Worm (Caenorhabditis elegans) whole organism, L1 larva: ENCODE data around the gene srv-7.

ENCODE experiments used
- C04F5.9 ChIP-seq: sonication (generic microtip); optimal IDR thresholded peaks from 2 replicates; lab custom pipeline; 2016; ENCODE audit warnings: missing genetic modification characterization, missing compliant biosample characterization
- C16A3.4 ChIP-seq: fragments of 150-350 bp; optimal IDR thresholded peaks from 2 replicates; lab custom pipeline; 2014; ENCODE audit warnings: missing biosample characterization, missing genetic modification characterization
- aha-1 ChIP-seq: fragments of 150-350 bp; optimal IDR thresholded peaks from 2 replicates; lab custom pipeline; 2014; ENCODE audit warnings: missing biosample characterization, missing genetic modification characterization
- alr-1 ChIP-seq: fragments of 200-800 bp; sonication (Bioruptor generic); optimal IDR thresholded peaks from 2 replicates; lab custom pipeline; 2018; ENCODE audit warnings: borderline replicate concordance, mild to moderate bottlenecking, missing genetic modification characterization, missing compliant biosample characterization
- aly-2 ChIP-seq: fragments of 150-350 bp; optimal IDR thresholded peaks from 2 replicates; lab custom pipeline; 2014; ENCODE audit warnings: missing biosample characterization, missing genetic modification characterization
- blmp-1 ChIP-seq: fragments of 150-350 bp; optimal IDR thresholded peaks from 2 replicates; lab custom pipeline; 2014; ENCODE audit warnings: missing biosample characterization, missing genetic modification characterization
- ceh-8 ChIP-seq: fragments of 200-800 bp; sonication (Bioruptor generic); optimal IDR thresholded peaks from 2 replicates; lab custom pipeline; 2018; ENCODE audit warnings: mild to moderate bottlenecking, missing genetic modification characterization, moderate library complexity, missing compliant biosample characterization
- ceh-82 ChIP-seq, 3 experiments: fragments of 150-350 bp in 1 of 3; sonication (generic microtip) in 2 of 3; optimal IDR thresholded peaks; 2 replicates each; lab custom pipeline; 2014 to 2017; ENCODE audit warnings: missing biosample characterization in 3 of 3, missing genetic modification characterization in 3 of 3
- ceh-88 ChIP-seq: fragments of 200-800 bp; sonication (Bioruptor generic); IDR thresholded peaks from 2 replicates; pipeline ENCODE4 v1.3.6; 2022; ENCODE audit warnings: missing genetic modification characterization, missing compliant biosample characterization
- efl-1 ChIP-seq, 4 experiments: fragments of 150-350 bp; optimal IDR thresholded peaks in 3 of 4; peaks in 1 of 4; 1 replicate in 1 of 4; 2 replicates in 3 of 4; lab custom pipeline; 2014; ENCODE audit warnings: missing biosample characterization in 2 of 4, missing genetic modification characterization in 2 of 4, missing genetic modification reagents in 2 of 4
- efl-3 ChIP-seq: fragments of 200-800 bp; sonication (Bioruptor generic); optimal IDR thresholded peaks from 2 replicates; lab custom pipeline; 2018; ENCODE audit warnings: mild to moderate bottlenecking, missing genetic modification characterization, missing compliant biosample characterization
- egl-13 ChIP-seq: sonication (generic microtip); optimal IDR thresholded peaks from 2 replicates; lab custom pipeline; 2016; ENCODE audit warnings: missing genotype, missing genetic modification reagents, missing genetic modification characterization, missing compliant biosample characterization
- elt-3 ChIP-seq, 6 experiments: fragments of 150-350 bp in 1 of 6; sonication (generic microtip); optimal IDR thresholded peaks; 2 replicates each; lab custom pipeline; 2017 to 2018; ENCODE audit warnings: missing biosample characterization in 6 of 6, missing genetic modification characterization in 6 of 6, inconsistent platforms in 1 of 6
- ets-5 ChIP-seq: fragments of 200-800 bp; sonication (Bioruptor generic); IDR thresholded peaks from 2 replicates; pipeline ENCODE4 v1.3.6; 2022; ENCODE audit warnings: missing genetic modification characterization, missing compliant biosample characterization
- fkh-10 ChIP-seq: sonication (generic microtip); optimal IDR thresholded peaks from 2 replicates; lab custom pipeline; 2017; ENCODE audit warnings: missing biosample characterization, missing genetic modification reagents, missing genetic modification characterization
- fkh-4 ChIP-seq: sonication (generic microtip); optimal IDR thresholded peaks from 2 replicates; lab custom pipeline; 2016; ENCODE audit warnings: missing compliant biosample characterization, missing genetic modification characterization, borderline replicate concordance
- fos-1 ChIP-seq: fragments of 150-350 bp; optimal IDR thresholded peaks from 2 replicates; lab custom pipeline; 2014; ENCODE audit warnings: missing biosample characterization, missing genetic modification characterization
- hlh-4 ChIP-seq: sonication (generic microtip); optimal IDR thresholded peaks from 2 replicates; lab custom pipeline; 2016; ENCODE audit warnings: mild to moderate bottlenecking, missing genetic modification characterization, missing compliant biosample characterization
- irx-1 ChIP-seq: sonication (generic microtip); optimal IDR thresholded peaks from 2 replicates; lab custom pipeline; 2016; ENCODE audit warnings: missing genetic modification characterization, missing compliant biosample characterization
- isw-1 ChIP-seq: fragments of 200-800 bp; sonication (Bioruptor generic); IDR thresholded peaks from 2 replicates; pipeline ENCODE4 v1.3.6; 2022; ENCODE audit warnings: missing genetic modification characterization, missing compliant biosample characterization
- jun-1 ChIP-seq: fragments of 150-350 bp; optimal IDR thresholded peaks from 2 replicates; lab custom pipeline; 2014; ENCODE audit warnings: missing biosample characterization, missing genetic modification reagents, missing genetic modification characterization
- lin-15B ChIP-seq: fragments of 150-350 bp; sonication (generic microtip); optimal IDR thresholded peaks from 3 replicates; lab custom pipeline; 2014; ENCODE audit warnings: missing biosample characterization, missing genetic modification characterization
- lin-35 ChIP-seq, 2 experiments: fragments of 150-350 bp; optimal IDR thresholded peaks; 2 replicates each; lab custom pipeline; 2014; ENCODE audit warnings: missing biosample characterization in 2 of 2, missing genetic modification characterization in 2 of 2, missing genetic modification reagents in 2 of 2
- lir-3 ChIP-seq: sonication (generic microtip); optimal IDR thresholded peaks from 2 replicates; lab custom pipeline; 2016; ENCODE audit warnings: mild to moderate bottlenecking, missing genetic modification characterization, moderate library complexity, missing compliant biosample characterization; ENCODE audit not compliant: poor library complexity
- lsy-2 ChIP-seq, 2 experiments: fragments of 150-350 bp; optimal IDR thresholded peaks; 2 replicates each; lab custom pipeline; 2014; ENCODE audit warnings: missing biosample characterization in 2 of 2, missing genetic modification characterization in 2 of 2
- mab-9 ChIP-seq: fragments of 200-800 bp; sonication (Bioruptor generic); IDR thresholded peaks from 2 replicates; pipeline ENCODE4 v1.3.6; 2022; ENCODE audit warnings: missing genetic modification reagents, missing genetic modification characterization, missing compliant biosample characterization
- mdl-1 ChIP-seq, 2 experiments: fragments of 150-350 bp; optimal IDR thresholded peaks; 2 replicates each; lab custom pipeline; 2014 to 2017; ENCODE audit warnings: missing biosample characterization in 2 of 2, missing genetic modification characterization in 2 of 2, inconsistent platforms in 1 of 2
- mef-2 ChIP-seq: fragments of 150-350 bp; optimal IDR thresholded peaks from 2 replicates; lab custom pipeline; 2014; ENCODE audit warnings: missing biosample characterization, missing genetic modification characterization
- mep-1 ChIP-seq: fragments of 150-350 bp; optimal IDR thresholded peaks from 2 replicates; lab custom pipeline; 2014; ENCODE audit warnings: missing biosample characterization, missing genetic modification characterization
- nhr-11 ChIP-seq: fragments of 150-350 bp; optimal IDR thresholded peaks from 2 replicates; lab custom pipeline; 2014; ENCODE audit warnings: missing biosample characterization, missing genetic modification characterization
- nhr-237 ChIP-seq: fragments of 150-350 bp; optimal IDR thresholded peaks from 2 replicates; lab custom pipeline; 2014; ENCODE audit warnings: missing biosample characterization, missing genetic modification characterization
- nhr-28 ChIP-seq: fragments of 150-350 bp; optimal IDR thresholded peaks from 2 replicates; lab custom pipeline; 2014; ENCODE audit warnings: missing biosample characterization, missing genetic modification characterization
- nhr-47 ChIP-seq: sonication (generic microtip); optimal IDR thresholded peaks from 2 replicates; lab custom pipeline; 2016; ENCODE audit warnings: mild to moderate bottlenecking, missing genetic modification characterization, moderate library complexity, missing compliant biosample characterization
- nhr-76 ChIP-seq: sonication (generic microtip); optimal IDR thresholded peaks from 2 replicates; lab custom pipeline; 2017; ENCODE audit warnings: missing biosample characterization, missing genetic modification characterization
- nhr-77 ChIP-seq: fragments of 150-350 bp; optimal IDR thresholded peaks from 2 replicates; lab custom pipeline; 2014; ENCODE audit warnings: missing biosample characterization, missing genetic modification characterization
- nhr-84 ChIP-seq: sonication (generic microtip); optimal IDR thresholded peaks from 2 replicates; lab custom pipeline; 2017; ENCODE audit warnings: missing biosample characterization, missing genetic modification characterization
- nhr-85 ChIP-seq: sonication (generic microtip); peaks from one replicate; lab custom pipeline; 2016; ENCODE audit warnings: missing genetic modification characterization, inconsistent platforms, missing compliant biosample characterization
- nhr-90 ChIP-seq: sonication (generic microtip); optimal IDR thresholded peaks from 2 replicates; lab custom pipeline; 2016; ENCODE audit warnings: mild to moderate bottlenecking, missing genetic modification characterization, missing compliant biosample characterization; ENCODE audit not compliant: poor library complexity
- pag-3 ChIP-seq: sonication (generic microtip); optimal IDR thresholded peaks from 2 replicates; lab custom pipeline; 2017; ENCODE audit warnings: missing genetic modification characterization, mild to moderate bottlenecking, missing compliant biosample characterization, antibody characterized with exemption, borderline replicate concordance; ENCODE audit not compliant: insufficient read depth
- rnt-1 ChIP-seq: sonication (generic microtip); optimal IDR thresholded peaks from 2 replicates; lab custom pipeline; 2016; ENCODE audit warnings: mild to moderate bottlenecking, missing genetic modification characterization, moderate library complexity, missing compliant biosample characterization
- snpc-4 ChIP-seq: fragments of 150-350 bp; optimal IDR thresholded peaks from 2 replicates; lab custom pipeline; 2014; ENCODE audit warnings: missing biosample characterization, missing genetic modification characterization
- snu-23 ChIP-seq: sonication (generic microtip); optimal IDR thresholded peaks from 2 replicates; lab custom pipeline; 2016; ENCODE audit warnings: missing genetic modification characterization, missing compliant biosample characterization
- sptf-1 ChIP-seq: fragments of 150-350 bp; optimal IDR thresholded peaks from 2 replicates; lab custom pipeline; 2014; ENCODE audit warnings: missing biosample characterization, missing genetic modification characterization
- sup-37 ChIP-seq: fragments of 200-800 bp; sonication (Bioruptor generic); optimal IDR thresholded peaks from 2 replicates; lab custom pipeline; 2018; ENCODE audit warnings: mild to moderate bottlenecking, missing genetic modification characterization, missing compliant biosample characterization
- tbx-2 ChIP-seq: sonication (generic microtip); optimal IDR thresholded peaks from 2 replicates; lab custom pipeline; 2016; ENCODE audit warnings: missing genetic modification characterization, missing compliant biosample characterization
- tlp-1 ChIP-seq: fragments of 150-350 bp; optimal IDR thresholded peaks from 2 replicates; lab custom pipeline; 2014; ENCODE audit warnings: missing biosample characterization, missing genetic modification characterization
- unc-130 ChIP-seq: fragments of 150-350 bp; optimal IDR thresholded peaks from 2 replicates; lab custom pipeline; 2017; ENCODE audit warnings: missing biosample characterization, missing genetic modification characterization, inconsistent platforms
- unc-30 ChIP-seq: sonication (generic microtip); optimal IDR thresholded peaks from 2 replicates; lab custom pipeline; 2017; ENCODE audit warnings: missing biosample characterization, missing genetic modification characterization
- unc-86 ChIP-seq: sonication (generic microtip); optimal IDR thresholded peaks from 2 replicates; lab custom pipeline; 2016; ENCODE audit warnings: missing genetic modification characterization, missing compliant biosample characterization
- vab-15 ChIP-seq: sonication (generic microtip); optimal IDR thresholded peaks from 2 replicates; lab custom pipeline; 2017; ENCODE audit warnings: missing genotype, mild to moderate bottlenecking, missing genetic modification characterization, missing compliant biosample characterization
- xbp-1 ChIP-seq: sonication (generic microtip); optimal IDR thresholded peaks from 2 replicates; lab custom pipeline; 2016; ENCODE audit warnings: missing genetic modification characterization, missing compliant biosample characterization
- zag-1 ChIP-seq: fragments of 150-350 bp; optimal IDR thresholded peaks from 2 replicates; lab custom pipeline; 2014; ENCODE audit warnings: missing biosample characterization, missing genetic modification characterization
- zip-4 ChIP-seq: fragments of 200-800 bp; sonication (Bioruptor generic); optimal IDR thresholded peaks from 2 replicates; lab custom pipeline; 2018; ENCODE audit warnings: mild to moderate bottlenecking, missing genetic modification characterization, moderate library complexity, missing compliant biosample characterization
- ztf-4 ChIP-seq: fragments of 150-350 bp; optimal IDR thresholded peaks from 2 replicates; lab custom pipeline; 2014; ENCODE audit warnings: missing biosample characterization, missing genetic modification characterization

srv-7 gene

ce11 chrX:5686065-5686464, 38.3 kb upstream of the srv-7 start, which contains the start of gene set-20 (continued):
- TF ChIP-seq isw-1 (GFP tag; lab: Robert Waterston, UW) = no peak
- no peak for TF ChIP-seq nhr-76 (tag; lab: Kevin White, UChicago)
- TF ChIP-seq pag-3 (tag; lab: Kevin White, UChicago) = no peak
- no peak for TF ChIP-seq aly-2 (tag; lab: Kevin White, UChicago)
- TF ChIP-seq nhr-11 = no peak
- TF ChIP-seq nhr-90 (tag; lab: Kevin White, UChicago) = no peak
- no peak for TF ChIP-seq efl-3
- no peak for TF ChIP-seq mef-2 (tag; lab: Kevin White, UChicago)
- TF ChIP-seq lin-15B (tag; lab: Kevin White, UChicago) = no peak
- TF ChIP-seq nhr-28 (tag; lab: Kevin White, UChicago) = no peak
- no peak for TF ChIP-seq fkh-4 (tag; lab: Kevin White, UChicago)
- TF ChIP-seq lsy-2 (tag; optimal IDR thresholded peaks at IDR 0.05; lab: Kevin White, UChicago) = peak in 1 of 2 experiments; percentile 47
- no peak for TF ChIP-seq hlh-4 (tag; lab: Kevin White, UChicago)
- TF ChIP-seq efl-1 (optimal IDR thresholded peaks at IDR 0.05; lab: Kevin White, UChicago) = peak in 1 of 2 experiments; percentile 17
- no peak for TF ChIP-seq efl-1 (GFP tag; optimal IDR thresholded peaks at IDR 0.05 in 1 of 2; lab: Kevin White, UChicago)
- TF ChIP-seq tlp-1 (tag; lab: Kevin White, UChicago) = no peak
- TF ChIP-seq snu-23 (GFP tag; lab: Kevin White, UChicago) = peak; percentile 84
- no peak for TF ChIP-seq nhr-77 (tag; lab: Kevin White, UChicago)
- TF ChIP-seq snpc-4 (tag; lab: Kevin White, UChicago) = no peak
- no peak for TF ChIP-seq tbx-2
- no peak for TF ChIP-seq ets-5 (GFP tag; lab: Robert Waterston, UW)
- TF ChIP-seq C04F5.9 (tag; lab: Kevin White, UChicago) = no peak
- peak; percentile 10 for TF ChIP-seq egl-13 (tag; lab: Kevin White, UChicago)
- TF ChIP-seq elt-3 (tag; optimal IDR thresholded peaks at IDR 0.05; lab: Kevin White, UChicago) = peak in 1 of 6 experiments; percentile 18
- TF ChIP-seq xbp-1 (tag; lab: Kevin White, UChicago) = peak; percentile 45
- TF ChIP-seq blmp-1 (tag; lab: Kevin White, UChicago) = peak; percentile 69
- TF ChIP-seq jun-1 (tag; lab: Kevin White, UChicago) = peak; percentile 64
- no peak for TF ChIP-seq fos-1
- peak; percentile 26 for TF ChIP-seq C16A3.4 (tag; lab: Kevin White, UChicago)
- TF ChIP-seq aha-1 (tag; lab: Kevin White, UChicago) = no peak
- TF ChIP-seq sptf-1 (tag; lab: Kevin White, UChicago) = no peak
- TF ChIP-seq unc-130 (tag; lab: Kevin White, UChicago) = no peak
- TF ChIP-seq rnt-1 (tag; lab: Kevin White, UChicago) = peak; percentile 55
- no peak for TF ChIP-seq nhr-84 (tag; lab: Kevin White, UChicago)
- no peak for TF ChIP-seq alr-1 (tag; lab: Kevin White, UChicago)
- TF ChIP-seq mdl-1 (tag; optimal IDR thresholded peaks at IDR 0.05; lab: Kevin White, UChicago) = peak in 1 of 2 experiments; percentile 58
- peak; percentile 86 for TF ChIP-seq nhr-85
- TF ChIP-seq ceh-8 = no peak
- peak; percentile 80 for TF ChIP-seq mep-1 (tag; lab: Kevin White, UChicago)
- TF ChIP-seq mab-9 (GFP tag; lab: Robert Waterston, UW) = no peak
- no peak for TF ChIP-seq irx-1 (tag; lab: Kevin White, UChicago)
- no peak for TF ChIP-seq zip-4 (GFP tag; lab: Kevin White, UChicago)
- no peak for TF ChIP-seq ceh-88 (GFP tag; lab: Robert Waterston, UW)
- peak; percentile 58 for TF ChIP-seq nhr-47 (tag; lab: Kevin White, UChicago)
- no peak for TF ChIP-seq vab-15 (tag; lab: Kevin White, UChicago)
- TF ChIP-seq ztf-4 (tag; lab: Kevin White, UChicago) = peak; percentile 45
- no peak for TF ChIP-seq unc-30
- peak; percentile 13 for TF ChIP-seq unc-86 (tag; lab: Kevin White, UChicago)
- no peak for TF ChIP-seq sup-37 (GFP tag; lab: Kevin White, UChicago)
- TF ChIP-seq nhr-237 (tag; lab: Kevin White, UChicago) = no peak
- peak; percentile 41 to 42 for TF ChIP-seq lin-35 (GFP tag; optimal IDR thresholded peaks at IDR 0.05; lab: Kevin White, UChicago)
- TF ChIP-seq fkh-10 (GFP tag; lab: Kevin White, UChicago) = peak; percentile 57
- no peak for TF ChIP-seq lir-3 (tag; lab: Kevin White, UChicago)
- TF ChIP-seq zag-1 (tag; lab: Kevin White, UChicago) = no peak
- peak in 2 of 3 experiments; percentile 27 to 45 for TF ChIP-seq ceh-82 (tag; optimal IDR thresholded peaks at IDR 0.05; lab: Kevin White, UChicago)
